Worm (Caenorhabditis elegans) whole organism, L1 larva: Measurements from ENCODE around the gene T24H10.4.

Experiments
- C16A3.4 ChIP-seq: fragments of 150-350 bp; optimal IDR thresholded peaks from 2 replicates; lab custom pipeline; 2014; ENCODE audit warnings: missing biosample characterization, missing genetic modification characterization
- C34B4.2 ChIP-seq: sonication (generic microtip); optimal IDR thresholded peaks from 2 replicates; lab custom pipeline; 2017; ENCODE audit warnings: mild to moderate bottlenecking, missing genetic modification characterization, missing compliant biosample characterization
- Y116A8C.19 ChIP-seq: sonication (generic microtip); optimal IDR thresholded peaks from 2 replicates; lab custom pipeline; 2016; ENCODE audit warnings: missing compliant biosample characterization, missing genetic modification characterization, borderline replicate concordance
- alr-1 ChIP-seq: fragments of 200-800 bp; sonication (Bioruptor generic); optimal IDR thresholded peaks from 2 replicates; lab custom pipeline; 2018; ENCODE audit warnings: borderline replicate concordance, mild to moderate bottlenecking, missing genetic modification characterization, missing compliant biosample characterization
- ama-1 ChIP-seq: fragments of 150-350 bp; optimal IDR thresholded peaks from 2 replicates; lab custom pipeline; 2014
- ceh-82 ChIP-seq, 3 experiments: fragments of 150-350 bp in 1 of 3; sonication (generic microtip) in 2 of 3; optimal IDR thresholded peaks; 2 replicates each; lab custom pipeline; 2014 to 2017; ENCODE audit warnings: missing biosample characterization in 3 of 3, missing genetic modification characterization in 3 of 3
- ceh-88 ChIP-seq: fragments of 200-800 bp; sonication (Bioruptor generic); IDR thresholded peaks from 2 replicates; pipeline ENCODE4 v1.3.6; 2022; ENCODE audit warnings: missing genetic modification characterization, missing compliant biosample characterization
- ceh-90 ChIP-seq: sonication (generic microtip); optimal IDR thresholded peaks from 2 replicates; lab custom pipeline; 2016; ENCODE audit warnings: missing genetic modification characterization, missing compliant biosample characterization
- efl-1 ChIP-seq, 4 experiments: fragments of 150-350 bp; optimal IDR thresholded peaks in 3 of 4; peaks in 1 of 4; 1 replicate in 1 of 4; 2 replicates in 3 of 4; lab custom pipeline; 2014; ENCODE audit warnings: missing biosample characterization in 2 of 4, missing genetic modification characterization in 2 of 4, missing genetic modification reagents in 2 of 4
- egl-27 ChIP-seq, 2 experiments: fragments of 150-350 bp in 1 of 2; sonication (generic microtip); optimal IDR thresholded peaks; 3 replicates each; lab custom pipeline; 2017 to 2018; ENCODE audit warnings: missing biosample characterization in 2 of 2, missing genetic modification characterization in 2 of 2, missing genetic modification reagents in 2 of 2
- ets-5 ChIP-seq: fragments of 200-800 bp; sonication (Bioruptor generic); IDR thresholded peaks from 2 replicates; pipeline ENCODE4 v1.3.6; 2022; ENCODE audit warnings: missing genetic modification characterization, missing compliant biosample characterization
- grh-1 ChIP-seq: fragments of 200-800 bp; sonication (Bioruptor generic); IDR thresholded peaks from 2 replicates; pipeline ENCODE4 v1.3.6; 2022; ENCODE audit warnings: missing genetic modification reagents, missing genetic modification characterization, missing compliant biosample characterization
- isw-1 ChIP-seq: fragments of 200-800 bp; sonication (Bioruptor generic); IDR thresholded peaks from 2 replicates; pipeline ENCODE4 v1.3.6; 2022; ENCODE audit warnings: missing genetic modification characterization, missing compliant biosample characterization
- lin-14 ChIP-seq: fragments of 200-800 bp; sonication (Bioruptor generic); optimal IDR thresholded peaks from 2 replicates; lab custom pipeline; 2018; ENCODE audit warnings: mild to moderate bottlenecking, missing genetic modification characterization, moderate library complexity, missing compliant biosample characterization
- lin-15B ChIP-seq: fragments of 150-350 bp; sonication (generic microtip); optimal IDR thresholded peaks from 3 replicates; lab custom pipeline; 2014; ENCODE audit warnings: missing biosample characterization, missing genetic modification characterization
- lin-35 ChIP-seq, 2 experiments: fragments of 150-350 bp; optimal IDR thresholded peaks; 2 replicates each; lab custom pipeline; 2014; ENCODE audit warnings: missing biosample characterization in 2 of 2, missing genetic modification characterization in 2 of 2, missing genetic modification reagents in 2 of 2
- lin-39 ChIP-seq: fragments of 150-350 bp; optimal IDR thresholded peaks from 2 replicates; lab custom pipeline; 2014; ENCODE audit warnings: missing biosample characterization, missing genetic modification reagents, missing genetic modification characterization
- lir-3 ChIP-seq: sonication (generic microtip); optimal IDR thresholded peaks from 2 replicates; lab custom pipeline; 2016; ENCODE audit warnings: mild to moderate bottlenecking, missing genetic modification characterization, moderate library complexity, missing compliant biosample characterization; ENCODE audit not compliant: poor library complexity
- mab-9 ChIP-seq: fragments of 200-800 bp; sonication (Bioruptor generic); IDR thresholded peaks from 2 replicates; pipeline ENCODE4 v1.3.6; 2022; ENCODE audit warnings: missing genetic modification reagents, missing genetic modification characterization, missing compliant biosample characterization
- mdl-1 ChIP-seq, 2 experiments: fragments of 150-350 bp; optimal IDR thresholded peaks; 2 replicates each; lab custom pipeline; 2014 to 2017; ENCODE audit warnings: missing biosample characterization in 2 of 2, missing genetic modification characterization in 2 of 2, inconsistent platforms in 1 of 2
- mep-1 ChIP-seq: fragments of 150-350 bp; optimal IDR thresholded peaks from 2 replicates; lab custom pipeline; 2014; ENCODE audit warnings: missing biosample characterization, missing genetic modification characterization
- nhr-11 ChIP-seq: fragments of 150-350 bp; optimal IDR thresholded peaks from 2 replicates; lab custom pipeline; 2014; ENCODE audit warnings: missing biosample characterization, missing genetic modification characterization
- nhr-19 ChIP-seq: fragments of 200-800 bp; sonication (Bioruptor generic); conservative IDR thresholded peaks from 2 replicates; pipeline ENCODE4 v1.3.6; 2022; ENCODE audit warnings: missing genetic modification characterization, missing compliant biosample characterization
- nhr-20 ChIP-seq: sonication (generic microtip); optimal IDR thresholded peaks from 2 replicates; lab custom pipeline; 2016; ENCODE audit warnings: mild to moderate bottlenecking, missing genetic modification characterization, missing compliant biosample characterization
- nhr-71 ChIP-seq: sonication (generic microtip); optimal IDR thresholded peaks from 2 replicates; lab custom pipeline; 2016; ENCODE audit warnings: mild to moderate bottlenecking, missing genetic modification characterization, moderate library complexity, missing compliant biosample characterization
- nhr-76 ChIP-seq: sonication (generic microtip); optimal IDR thresholded peaks from 2 replicates; lab custom pipeline; 2017; ENCODE audit warnings: missing biosample characterization, missing genetic modification characterization
- nhr-85 ChIP-seq: sonication (generic microtip); peaks from one replicate; lab custom pipeline; 2016; ENCODE audit warnings: missing genetic modification characterization, inconsistent platforms, missing compliant biosample characterization
- nhr-90 ChIP-seq: sonication (generic microtip); optimal IDR thresholded peaks from 2 replicates; lab custom pipeline; 2016; ENCODE audit warnings: mild to moderate bottlenecking, missing genetic modification characterization, missing compliant biosample characterization; ENCODE audit not compliant: poor library complexity
- pag-3 ChIP-seq: sonication (generic microtip); optimal IDR thresholded peaks from 2 replicates; lab custom pipeline; 2017; ENCODE audit warnings: missing genetic modification characterization, mild to moderate bottlenecking, missing compliant biosample characterization, antibody characterized with exemption, borderline replicate concordance; ENCODE audit not compliant: insufficient read depth
- rnt-1 ChIP-seq: sonication (generic microtip); optimal IDR thresholded peaks from 2 replicates; lab custom pipeline; 2016; ENCODE audit warnings: mild to moderate bottlenecking, missing genetic modification characterization, moderate library complexity, missing compliant biosample characterization
- skn-1 ChIP-seq: fragments of 150-350 bp; optimal IDR thresholded peaks from 2 replicates; lab custom pipeline; 2014; ENCODE audit warnings: missing biosample characterization, missing genetic modification characterization
- sptf-1 ChIP-seq: fragments of 150-350 bp; optimal IDR thresholded peaks from 2 replicates; lab custom pipeline; 2014; ENCODE audit warnings: missing biosample characterization, missing genetic modification characterization
- swsn-7 ChIP-seq: sonication (generic microtip); optimal IDR thresholded peaks from 2 replicates; lab custom pipeline; 2016; ENCODE audit warnings: missing genetic modification characterization, missing compliant biosample characterization
- tlp-1 ChIP-seq: fragments of 150-350 bp; optimal IDR thresholded peaks from 2 replicates; lab custom pipeline; 2014; ENCODE audit warnings: missing biosample characterization, missing genetic modification characterization
- unc-130 ChIP-seq: fragments of 150-350 bp; optimal IDR thresholded peaks from 2 replicates; lab custom pipeline; 2017; ENCODE audit warnings: missing biosample characterization, missing genetic modification characterization, inconsistent platforms
- unc-30 ChIP-seq: sonication (generic microtip); optimal IDR thresholded peaks from 2 replicates; lab custom pipeline; 2017; ENCODE audit warnings: missing biosample characterization, missing genetic modification characterization
- vab-15 ChIP-seq: sonication (generic microtip); optimal IDR thresholded peaks from 2 replicates; lab custom pipeline; 2017; ENCODE audit warnings: missing genotype, mild to moderate bottlenecking, missing genetic modification characterization, missing compliant biosample characterization
- ztf-4 ChIP-seq: fragments of 150-350 bp; optimal IDR thresholded peaks from 2 replicates; lab custom pipeline; 2014; ENCODE audit warnings: missing biosample characterization, missing genetic modification characterization

T24H10.4 gene

DNA sequence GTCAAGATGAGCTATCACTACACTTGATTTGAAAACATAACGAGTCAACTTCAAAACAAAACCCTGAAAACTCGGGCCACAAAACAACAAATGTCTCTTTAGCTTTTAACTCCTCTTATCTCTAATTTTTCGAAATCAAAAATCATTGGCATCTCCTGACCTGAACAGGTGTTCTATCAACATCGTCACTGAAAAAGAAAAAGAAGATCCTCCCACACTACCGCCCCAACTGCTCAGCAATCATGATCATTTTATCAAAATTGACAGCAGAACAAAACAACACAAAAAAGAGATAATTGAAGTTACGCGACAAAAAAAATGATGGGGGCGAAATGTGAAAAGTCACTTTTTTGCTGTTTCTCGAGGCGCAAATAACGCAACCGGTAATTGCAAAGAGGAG lies 31.0 kb upstream of the T24H10.4 start:
- TF ChIP-seq lin-14 (GFP tag; lab: Kevin White, UChicago) (peak; percentile 56), skn-1 (tag; lab: Kevin White, UChicago) (no peak), unc-130 (tag; lab: Kevin White, UChicago) (no peak), nhr-90 (tag; lab: Kevin White, UChicago) (no peak), nhr-19 (GFP tag; lab: Robert Waterston, UW) (no peak), lin-39 (tag; lab: Kevin White, UChicago) (no peak), ceh-82 (tag; optimal IDR thresholded peaks at IDR 0.05; lab: Kevin White, UChicago) (no peak), lin-15B (tag; lab: Kevin White, UChicago) (no peak), nhr-20 (no peak), mab-9 (GFP tag; lab: Robert Waterston, UW) (no peak), ama-1 (no peak), Y116A8C.19 (tag; lab: Kevin White, UChicago) (no peak), nhr-85 (tag; lab: Kevin White, UChicago) (no peak), pag-3 (peak; percentile 23), mep-1 (tag; lab: Kevin White, UChicago) (no peak), mdl-1 (tag; optimal IDR thresholded peaks at IDR 0.05; lab: Kevin White, UChicago) (no peak), ceh-90 (tag; lab: Kevin White, UChicago) (no peak), unc-30 (no peak), rnt-1 (tag; lab: Kevin White, UChicago) (peak; percentile 31), vab-15 (no peak), ztf-4 (tag; lab: Kevin White, UChicago) (no peak), nhr-71 (peak; percentile 25)

DNA sequence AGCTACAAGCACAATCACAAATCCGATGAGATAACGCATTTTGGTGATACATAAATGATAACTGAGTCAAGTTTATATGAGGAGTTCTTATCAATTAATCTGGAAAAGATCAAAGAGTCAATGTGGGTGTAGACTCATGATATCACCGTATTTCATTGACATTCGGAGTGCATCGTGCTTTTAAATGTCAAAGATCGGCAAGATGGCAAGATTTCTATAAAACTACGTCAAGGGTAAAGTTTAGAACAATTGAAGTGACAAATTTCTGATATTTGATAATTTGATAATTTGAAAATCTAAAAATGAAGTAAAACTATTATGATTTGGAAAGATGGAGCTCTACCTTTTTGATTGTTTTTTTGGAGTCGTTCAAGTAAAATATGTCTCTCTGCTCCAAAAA lies 26.2 kb upstream of the T24H10.4 start, which contains the start of gene sysm-1:
TSS of gene sysm-1 (minus strand) at position 101 of the 400 bp plus-strand sequence.
- TF ChIP-seq alr-1 (tag; lab: Kevin White, UChicago), result no peak
- TF ChIP-seq tlp-1, result no peak
- no peak for TF ChIP-seq swsn-7
- TF ChIP-seq vab-15, result no peak
- TF ChIP-seq efl-1 (optimal IDR thresholded peaks at IDR 0.05; lab: Kevin White, UChicago), result no peak
- no peak for TF ChIP-seq efl-1 (GFP tag; optimal IDR thresholded peaks at IDR 0.05 in 1 of 2; lab: Kevin White, UChicago)
- TF ChIP-seq egl-27 (tag; optimal IDR thresholded peaks at IDR 0.05; lab: Kevin White, UChicago), result no peak
- TF ChIP-seq ceh-88 (GFP tag; lab: Robert Waterston, UW), result no peak
- no peak for TF ChIP-seq C16A3.4 (tag; lab: Kevin White, UChicago)
- no peak for TF ChIP-seq isw-1 (GFP tag; lab: Robert Waterston, UW)
- TF ChIP-seq nhr-20, result no peak
- TF ChIP-seq, all 84 proteins: peak for 0

DNA sequence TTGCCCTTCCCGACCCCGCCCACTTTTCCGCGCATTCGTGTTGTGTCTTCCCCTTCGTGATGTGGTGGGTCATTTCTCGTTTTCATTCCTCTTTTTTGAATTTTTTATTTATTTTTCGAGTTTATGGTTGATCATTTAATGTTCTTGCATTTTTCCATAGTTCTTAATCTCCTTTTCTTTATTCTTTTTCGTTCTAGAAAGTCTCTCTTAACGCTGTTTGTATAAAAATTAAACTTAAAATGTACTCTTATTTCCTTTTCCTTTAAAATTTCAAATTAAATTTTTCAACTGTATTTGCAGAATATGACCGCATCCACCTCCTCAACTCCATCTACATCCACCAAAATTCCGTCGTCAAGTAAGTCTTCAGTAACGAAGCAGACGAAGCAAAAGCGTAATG lies 23.0 kb upstream of the T24H10.4 start, which contains the start of gene hlh-3:
TSS of gene hlh-3 (plus strand) at position 301 of the 400 bp plus-strand sequence.
- no peak for TF ChIP-seq lir-3 (tag; lab: Kevin White, UChicago)
- no peak for TF ChIP-seq mdl-1 (tag; optimal IDR thresholded peaks at IDR 0.05; lab: Kevin White, UChicago)
- TF ChIP-seq sptf-1 (tag; lab: Kevin White, UChicago), result no peak
- no peak for TF ChIP-seq C16A3.4 (tag; lab: Kevin White, UChicago)
- TF ChIP-seq nhr-76 (tag; lab: Kevin White, UChicago), result no peak
- TF ChIP-seq nhr-11 (tag; lab: Kevin White, UChicago), result no peak
- no peak for TF ChIP-seq grh-1 (GFP tag; lab: Robert Waterston, UW)
- TF ChIP-seq C34B4.2 (tag; lab: Kevin White, UChicago), result no peak
- TF ChIP-seq lin-35 (GFP tag; optimal IDR thresholded peaks at IDR 0.05; lab: Kevin White, UChicago), result no peak
- TF ChIP-seq isw-1 (GFP tag; lab: Robert Waterston, UW), result no peak
- TF ChIP-seq ets-5 (GFP tag; lab: Robert Waterston, UW), result no peak
- no peak for TF ChIP-seq unc-130 (tag; lab: Kevin White, UChicago)
- TF ChIP-seq rnt-1 (tag; lab: Kevin White, UChicago), result no peak
